Comparison of ENCODE assay signal across 5 worm cellular contexts in the genomic region with DNA sequence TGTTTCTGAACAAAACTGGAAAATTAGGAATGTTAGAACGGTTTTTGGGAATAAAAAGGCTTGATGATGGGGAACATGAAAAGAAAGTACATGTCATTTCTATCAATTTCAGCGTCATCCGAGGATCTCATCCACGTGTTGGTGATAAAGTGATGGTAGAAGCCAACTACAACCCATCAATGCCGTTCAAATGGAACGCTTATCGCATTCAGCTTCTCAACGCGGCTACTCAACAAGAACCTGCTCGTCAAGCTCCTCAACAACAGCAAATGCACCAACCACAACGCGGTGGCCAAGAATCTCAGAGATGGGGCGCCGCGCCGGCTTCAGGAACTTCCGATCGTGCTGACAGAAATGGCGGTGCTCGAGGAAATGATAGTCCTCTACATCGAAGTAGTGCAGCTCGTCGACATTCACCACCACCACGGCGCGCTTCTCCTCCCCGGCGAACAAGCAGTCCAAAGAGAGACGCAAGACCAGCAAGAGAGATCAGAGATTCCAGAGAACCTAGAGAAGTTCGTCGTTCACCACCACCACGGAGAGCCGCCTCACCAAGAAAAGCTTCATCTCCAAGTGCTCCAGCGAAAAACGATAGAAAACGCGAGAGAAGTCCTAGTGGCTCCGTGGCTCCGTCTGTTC.
TF ChIP-seq lines count a peak whose summit lies in the region.

No protein-coding gene starts in this region.

TF ChIP-seq in whole organism, L2 larva, 48 proteins besides CTCF, POLR2A, EP300 and RAD21:
- no peak for TF ChIP-seq F13H6.1 (tag; optimal IDR thresholded peaks at IDR 0.05; lab: Kevin White, UChicago)
- no peak for TF ChIP-seq nhr-23 (tag; optimal IDR thresholded peaks at IDR 0.05; lab: Kevin White, UChicago)
- TF ChIP-seq unc-62 (GFP tag; optimal IDR thresholded peaks at IDR 0.05; lab: Kevin White, UChicago): no peak
- no peak for TF ChIP-seq elt-3 (tag; optimal IDR thresholded peaks at IDR 0.05; lab: Kevin White, UChicago)
- 0 out of 2 replicates have a peak, but pooled peaks have one; percentile 40 for TF ChIP-seq ztf-1 (GFP tag; conservative IDR thresholded peaks at IDR 0.05; lab: Robert Waterston, UW)
- TF ChIP-seq aly-2 (tag; optimal IDR thresholded peaks at IDR 0.05; lab: Kevin White, UChicago): no peak
- TF ChIP-seq lsy-2 (tag; optimal IDR thresholded peaks at IDR 0.05; lab: Kevin White, UChicago): peak in 1 of 2 experiments; percentile 16
- no peak for TF ChIP-seq nhr-21 (tag; optimal IDR thresholded peaks at IDR 0.05; lab: Kevin White, UChicago)
- no peak for TF ChIP-seq elt-1 (tag; optimal IDR thresholded peaks at IDR 0.05; lab: Kevin White, UChicago)
- no peak for TF ChIP-seq nhr-10 (tag; optimal IDR thresholded peaks at IDR 0.05; lab: Kevin White, UChicago)
- no peak for TF ChIP-seq fos-1 (tag; optimal IDR thresholded peaks at IDR 0.05; lab: Kevin White, UChicago)

TF ChIP-seq in whole organism, L3 larva, 47 proteins besides CTCF, POLR2A, EP300 and RAD21:
- TF ChIP-seq nhr-28 (tag; optimal IDR thresholded peaks at IDR 0.05; lab: Kevin White, UChicago) (no peak), ceh-82 (tag; optimal IDR thresholded peaks at IDR 0.05; lab: Kevin White, UChicago) (no peak), elt-2 (tag; optimal IDR thresholded peaks at IDR 0.05; lab: Kevin White, UChicago) (peak; percentile 1), eor-1 (tag; optimal IDR thresholded peaks at IDR 0.05; lab: Kevin White, UChicago) (no peak), ama-1 (optimal IDR thresholded peaks at IDR 0.05; lab: Kevin White, UChicago) (peak; percentile 90)

TF ChIP-seq in whole organism, L4 larva, 104 proteins besides CTCF, POLR2A, EP300 and RAD21:
- 0 out of 2 replicates have a peak, but pooled peaks have one; percentile 12 for TF ChIP-seq Y48G9A.11 (GFP tag; IDR thresholded peaks at IDR 0.05; lab: Robert Waterston, UW)
- TF ChIP-seq Y105C5A.15 (GFP tag; IDR thresholded peaks at IDR 0.05; lab: Robert Waterston, UW): no peak
- TF ChIP-seq set-16 (GFP tag; IDR thresholded peaks at IDR 0.05; lab: Robert Waterston, UW): peak; percentile 84
- TF ChIP-seq jun-1 (tag; optimal IDR thresholded peaks at IDR 0.05; lab: Kevin White, UChicago): no peak
- TF ChIP-seq Y5F2A.4 (GFP tag; optimal IDR thresholded peaks at IDR 0.05; lab: Kevin White, UChicago): peak; percentile 52
- no peak for TF ChIP-seq zip-2 (tag; optimal IDR thresholded peaks at IDR 0.05; lab: Kevin White, UChicago)
- TF ChIP-seq tra-1 (GFP tag; IDR thresholded peaks at IDR 0.05; lab: Robert Waterston, UW): 0 out of 2 replicates have a peak, but pooled peaks have one; percentile 6
- TF ChIP-seq T26A8.4 (GFP tag; IDR thresholded peaks at IDR 0.05; lab: Robert Waterston, UW): peak; percentile 34; the same call in 1 of the 2 replicates
- no peak for TF ChIP-seq T20F7.1 (GFP tag; optimal IDR thresholded peaks at IDR 0.05; lab: Kevin White, UChicago)
- TF ChIP-seq pha-4 (GFP tag; IDR thresholded peaks at IDR 0.05; lab: Robert Waterston, UW): peak; percentile 28; the same call in 1 of the 2 replicates
- TF ChIP-seq pha-4 (tag; optimal IDR thresholded peaks at IDR 0.05; lab: Kevin White, UChicago): no peak
- TF ChIP-seq unc-62 (GFP tag; optimal IDR thresholded peaks at IDR 0.05 in 1 of 2; lab: Kevin White, UChicago): peak in 1 of 2 experiments; percentile 80
- no peak for TF ChIP-seq unc-62 (tag; optimal IDR thresholded peaks at IDR 0.05; lab: Kevin White, UChicago)
- TF ChIP-seq daf-8 (GFP tag; IDR thresholded peaks at IDR 0.05; lab: Robert Waterston, UW): no peak
- peak; percentile 36 for TF ChIP-seq lin-38 (GFP tag; IDR thresholded peaks at IDR 0.05; lab: Robert Waterston, UW)

TF ChIP-seq in whole organism, early embryonic, 17 proteins besides CTCF, POLR2A, EP300 and RAD21:
- TF ChIP-seq tbx-11 (GFP tag; IDR thresholded peaks at IDR 0.05; lab: Robert Waterston, UW) (0 out of 2 replicates have a peak, but pooled peaks have one; percentile 57), ceh-36 (tag; optimal IDR thresholded peaks at IDR 0.05; lab: Kevin White, UChicago) (no peak), ets-7 (tag; optimal IDR thresholded peaks at IDR 0.05; lab: Kevin White, UChicago) (no peak), ama-1 (optimal IDR thresholded peaks at IDR 0.05; lab: Kevin White, UChicago) (no peak)

TF ChIP-seq in whole organism, young adult, 124 proteins besides CTCF, POLR2A, EP300 and RAD21:
- TF ChIP-seq rec-8 (tag; optimal IDR thresholded peaks at IDR 0.05; lab: Kevin White, UChicago) (no peak), T26A5.8 (tag; optimal IDR thresholded peaks at IDR 0.05; lab: Kevin White, UChicago) (no peak), Y53G8AR.9 (GFP tag; conservative IDR thresholded peaks at IDR 0.05; lab: Robert Waterston, UW) (no peak), hsf-1 (GFP tag; IDR thresholded peaks at IDR 0.05; lab: Robert Waterston, UW) (no peak), tlf-1 (GFP tag; optimal IDR thresholded peaks at IDR 0.05; lab: Kevin White, UChicago) (peak; percentile 25), F37B4.10 (GFP tag; IDR thresholded peaks at IDR 0.05; lab: Robert Waterston, UW) (no peak), madf-3 (GFP tag; IDR thresholded peaks at IDR 0.05; lab: Robert Waterston, UW) (no peak), zfh-2 (GFP tag; conservative IDR thresholded peaks at IDR 0.05; lab: Robert Waterston, UW) (peak; percentile 72), madf-8 (GFP tag; conservative IDR thresholded peaks at IDR 0.05; lab: Robert Waterston, UW) (no peak), ztf-18 (tag; optimal IDR thresholded peaks at IDR 0.05; lab: Kevin White, UChicago) (no peak), egrh-3 (GFP tag; IDR thresholded peaks at IDR 0.05; lab: Robert Waterston, UW) (peak; percentile 42; the same call in 1 of the 2 replicates), B0019.2 (GFP tag; conservative IDR thresholded peaks at IDR 0.05; lab: Robert Waterston, UW) (no peak), ceh-79 (tag; optimal IDR thresholded peaks at IDR 0.05; lab: Kevin White, UChicago) (peak; percentile 3), unc-62 (GFP tag; optimal IDR thresholded peaks at IDR 0.05; lab: Kevin White, UChicago) (no peak), efl-1 (GFP tag; optimal IDR thresholded peaks at IDR 0.05; lab: Kevin White, UChicago) (no peak), lin-35 (GFP tag; optimal IDR thresholded peaks at IDR 0.05; lab: Kevin White, UChicago) (no peak), nfyb-1 (GFP tag; IDR thresholded peaks at IDR 0.05; lab: Robert Waterston, UW) (0 out of 2 replicates have a peak, but pooled peaks have one; percentile 20), ztf-22 (GFP tag; optimal IDR thresholded peaks at IDR 0.05; lab: Kevin White, UChicago) (no peak), B0261.1 (tag; optimal IDR thresholded peaks at IDR 0.05; lab: Kevin White, UChicago) (no peak), snpc-3.4 (tag; optimal IDR thresholded peaks at IDR 0.05; lab: Kevin White, UChicago) (no peak), F49E8.2 (tag; optimal IDR thresholded peaks at IDR 0.05; lab: Kevin White, UChicago; ENCODE audit: insufficient read depth) (no peak), attf-6 (GFP tag; IDR thresholded peaks at IDR 0.05; lab: Robert Waterston, UW) (peak; percentile 29; the same call in 1 of the 2 replicates), attf-5 (GFP tag; optimal IDR thresholded peaks at IDR 0.05; lab: Kevin White, UChicago) (no peak), D2030.7 (GFP tag; IDR thresholded peaks at IDR 0.05; lab: Robert Waterston, UW) (no peak), ama-1 (optimal IDR thresholded peaks at IDR 0.05; lab: Kevin White, UChicago) (no peak), ama-1 (GFP tag; optimal IDR thresholded peaks at IDR 0.05; lab: Kevin White, UChicago) (no peak), snpc-1.1 (tag; optimal IDR thresholded peaks at IDR 0.05; lab: Kevin White, UChicago; ENCODE audit: insufficient read depth) (no peak), mcd-1 (GFP tag; IDR thresholded peaks at IDR 0.05; lab: Robert Waterston, UW) (peak; percentile 14; the same call in 1 of the 2 replicates), F33H1.4 (GFP tag; IDR thresholded peaks at IDR 0.05; lab: Robert Waterston, UW) (no peak), cebp-2 (GFP tag; IDR thresholded peaks at IDR 0.05; lab: Robert Waterston, UW) (0 out of 2 replicates have a peak, but pooled peaks have one; percentile 47), mes-4 (tag; optimal IDR thresholded peaks at IDR 0.05; lab: Kevin White, UChicago) (no peak), F57A8.1 (GFP tag; optimal IDR thresholded peaks at IDR 0.05; lab: Kevin White, UChicago) (no peak)
TF ChIP-seq in whole organism, young adult: peak in this region for 8.
